Fruit fly (Drosophila melanogaster): ENCODE measurements around the gene CG2202.

CG2202 gene

dm6 chrX:10832369-10832768 is 16.2 kb upstream of the CG2202 start (continued):
- no peak for TF ChIP-seq CG6854 (GFP tag; optimal IDR thresholded peaks at IDR 0.05)
- TF ChIP-seq unpg (GFP tag; optimal IDR thresholded peaks at IDR 0.05): peak; percentile 58
- no peak for TF ChIP-seq pfk (GFP tag; optimal IDR thresholded peaks at IDR 0.05)
- no peak for TF ChIP-seq CG7271 (tag; optimal IDR thresholded peaks at IDR 0.05)
- TF ChIP-seq sna (GFP tag; IDR thresholded peaks at IDR 0.05; ENCODE audit: partially characterized antibody): no peak
- TF ChIP-seq CG13296 (GFP tag; optimal IDR thresholded peaks at IDR 0.05): peak; percentile 19
- TF ChIP-seq CG4424 (GFP tag; optimal IDR thresholded peaks at IDR 0.05): peak; percentile 67
- peak; percentile 53 for TF ChIP-seq CG15601 (tag; optimal IDR thresholded peaks at IDR 0.05)
- 0 out of 2 replicates have a peak, but pooled peaks have one; percentile 24 for TF ChIP-seq Oaz (GFP tag; IDR thresholded peaks at IDR 0.05)
- TF ChIP-seq CG34376 (GFP tag; optimal IDR thresholded peaks at IDR 0.05): no peak
- peak; percentile 81 for TF ChIP-seq CG15696 (tag; optimal IDR thresholded peaks at IDR 0.05)
- no peak for TF ChIP-seq CG16779 (GFP tag; IDR thresholded peaks at IDR 0.05)
- TF ChIP-seq Gug (GFP tag; IDR thresholded peaks at IDR 0.05): peak; percentile 64; the same call in 2 of the 4 replicates
- peak; percentile 34 for TF ChIP-seq CG3407 (GFP tag; optimal IDR thresholded peaks at IDR 0.05)
- TF ChIP-seq HmgZ (tag; optimal IDR thresholded peaks at IDR 0.05): peak; percentile 61
- peak; percentile 22 for TF ChIP-seq BtbVII (GFP tag; optimal IDR thresholded peaks at IDR 0.05)
- TF ChIP-seq CG14014 (GFP tag; IDR thresholded peaks at IDR 0.05): peak; percentile 63
- no peak for TF ChIP-seq CG2678 (tag; optimal IDR thresholded peaks at IDR 0.05)
- peak; percentile 55 for TF ChIP-seq onecut (GFP tag; IDR thresholded peaks at IDR 0.05)
- no peak; the same call in 1 of the 2 replicates for TF ChIP-seq CG7372 (GFP tag; IDR thresholded peaks at IDR 0.05)
- peak; percentile 35 for TF ChIP-seq CG33557 (GFP tag; optimal IDR thresholded peaks at IDR 0.05)
- TF ChIP-seq CG3065 (GFP tag; optimal IDR thresholded peaks at IDR 0.05): peak; percentile 40
- TF ChIP-seq usp (GFP tag; optimal IDR thresholded peaks at IDR 0.05): no peak
- peak; percentile 46; the same call in 1 of the 3 replicates for TF ChIP-seq H15 (GFP tag; IDR thresholded peaks at IDR 0.05)
- no peak for TF ChIP-seq GATAe (GFP tag; conservative IDR thresholded peaks at IDR 0.05)
- TF ChIP-seq en (GFP tag; optimal IDR thresholded peaks at IDR 0.05): peak; percentile 10
- TF ChIP-seq CG17568 (GFP tag; optimal IDR thresholded peaks at IDR 0.05): no peak
- TF ChIP-seq Oli (tag; optimal IDR thresholded peaks at IDR 0.05): peak; percentile 48
- TF ChIP-seq CG7987 (GFP tag; optimal IDR thresholded peaks at IDR 0.05): peak; percentile 57
- peak; percentile 71 for TF ChIP-seq CG9932 (GFP tag; IDR thresholded peaks at IDR 0.05)
- TF ChIP-seq CG9797 (GFP tag; optimal IDR thresholded peaks at IDR 0.05): no peak
- TF ChIP-seq twi (tag; optimal IDR thresholded peaks at IDR 0.05): peak; percentile 28
- TF ChIP-seq fd102C (GFP tag; optimal IDR thresholded peaks at IDR 0.05): peak; percentile 4
- TF ChIP-seq disco-r (GFP tag; optimal IDR thresholded peaks at IDR 0.05): no peak
- no peak for TF ChIP-seq Lpt (GFP tag; optimal IDR thresholded peaks at IDR 0.05)
- no peak for TF ChIP-seq CG14860 (GFP tag; IDR thresholded peaks at IDR 0.05; ENCODE audit: partially characterized antibody)
- TF ChIP-seq CG7928 (GFP tag; optimal IDR thresholded peaks at IDR 0.05): no peak
- TF ChIP-seq CG10267 (tag; optimal IDR thresholded peaks at IDR 0.05): peak; percentile 64
- TF ChIP-seq CG4820 (GFP tag; optimal IDR thresholded peaks at IDR 0.05): peak; percentile 54
- TF ChIP-seq chn (GFP tag; optimal IDR thresholded peaks at IDR 0.05): peak; percentile 53
- TF ChIP-seq HLH4C (GFP tag; IDR thresholded peaks at IDR 0.05; ENCODE audit: partially characterized antibody): no peak
- TF ChIP-seq Tbp (GFP tag; optimal IDR thresholded peaks at IDR 0.05): no peak
- no peak for TF ChIP-seq CG4404 (GFP tag; IDR thresholded peaks at IDR 0.05)
- TF ChIP-seq CkIIα-i1 (GFP tag; IDR thresholded peaks at IDR 0.05): no peak
- TF ChIP-seq CG9727 (GFP tag; optimal IDR thresholded peaks at IDR 0.05): peak; percentile 19
- TF ChIP-seq CG3838 (GFP tag; optimal IDR thresholded peaks at IDR 0.05): no peak
- no peak for TF ChIP-seq bigmax (GFP tag; optimal IDR thresholded peaks at IDR 0.05)
- TF ChIP-seq mam (GFP tag; optimal IDR thresholded peaks at IDR 0.05): peak; percentile 60
- TF ChIP-seq so (GFP tag; IDR thresholded peaks at IDR 0.05): no peak
- peak; percentile 92 for TF ChIP-seq CG8290 (GFP tag; optimal IDR thresholded peaks at IDR 0.05)
- TF ChIP-seq CG8290 (tag; optimal IDR thresholded peaks at IDR 0.05): peak in 1 of 2 experiments; percentile 84
- peak; percentile 32 for TF ChIP-seq CHES-1-like (GFP tag; optimal IDR thresholded peaks at IDR 0.05)
